Worm (Caenorhabditis elegans) whole organism, dauer: ENCODE results near the gene C48D1.1.

Experiments used
- unc-62 ChIP-seq: sonication (generic microtip); optimal IDR thresholded peaks from 2 replicates; lab custom pipeline; 2017; ENCODE audit warnings: missing biosample characterization, missing genetic modification reagents, missing genetic modification characterization

The C48D1.1 gene

DNA sequence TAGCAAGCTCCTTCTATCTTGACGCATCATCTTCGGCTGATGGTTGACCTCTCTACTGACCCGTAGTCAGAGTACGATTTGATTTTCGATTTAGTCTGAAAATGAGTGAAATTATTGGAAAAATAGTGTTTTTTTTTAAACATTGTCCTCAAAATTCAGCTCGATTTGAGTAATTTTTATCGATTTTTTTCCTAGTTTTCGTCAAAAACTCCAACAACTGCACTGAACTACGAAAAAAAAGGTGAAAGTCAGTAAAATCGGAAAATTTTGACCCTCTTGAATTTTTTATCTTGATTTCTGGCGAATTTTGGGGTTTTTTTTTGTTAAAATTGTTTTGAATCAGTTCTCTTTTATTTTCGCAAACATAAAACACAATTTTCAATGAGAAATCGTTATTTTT, 6.9 kb upstream of the C48D1.1 start, which contains the start of gene ced-3:
Gene ced-3, minus strand, starts transcription at position 101 of the 400 bp plus-strand sequence.
- no peak for TF ChIP-seq unc-62 (GFP tag; lab: Kevin White, UChicago)

DNA sequence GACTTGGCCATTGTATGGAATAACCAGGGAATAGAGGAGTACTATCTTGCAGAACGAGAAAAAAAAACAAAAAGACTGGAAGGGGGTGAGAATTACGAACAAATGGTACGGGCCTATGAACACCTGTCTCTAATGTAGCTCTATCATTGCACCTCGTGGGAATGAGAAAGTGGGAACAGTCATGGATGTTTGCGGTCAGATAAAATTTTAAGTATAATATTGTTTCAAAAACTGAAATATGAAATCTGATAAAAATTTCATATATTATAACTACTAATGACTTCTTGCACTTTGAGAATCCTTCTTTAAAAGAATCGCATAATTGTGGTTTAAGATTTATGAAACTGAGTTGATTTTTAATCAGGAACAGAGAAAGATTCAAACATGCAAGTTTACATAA, 3.9 kb downstream of the C48D1.1 start, which contains the start of gene F58D2.5:
Gene F58D2.5, minus strand, starts transcription at position 101 of the 400 bp plus-strand sequence.
- TF ChIP-seq unc-62 (GFP tag; lab: Kevin White, UChicago), result no peak

DNA sequence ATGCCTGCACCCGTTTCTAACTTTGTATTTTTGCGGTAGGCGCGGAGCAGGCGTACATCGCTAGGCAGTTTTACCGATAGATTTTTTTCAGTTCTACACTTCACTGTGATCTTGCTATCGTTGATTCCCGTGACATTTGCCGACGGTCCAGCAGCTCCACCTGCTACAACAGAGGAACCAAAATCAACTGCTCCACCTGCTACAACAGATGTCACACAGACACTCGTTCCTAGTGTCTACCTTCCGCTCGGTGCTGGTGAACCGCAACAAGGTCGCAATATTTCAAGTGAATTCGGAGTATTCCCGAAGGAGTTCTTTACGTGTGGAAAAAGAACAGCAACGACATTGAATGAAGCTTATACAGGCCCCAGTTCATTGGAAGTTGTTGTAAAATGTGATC, 7.1 kb downstream of the C48D1.1 start:
- no peak for TF ChIP-seq unc-62 (GFP tag; lab: Kevin White, UChicago)

DNA sequence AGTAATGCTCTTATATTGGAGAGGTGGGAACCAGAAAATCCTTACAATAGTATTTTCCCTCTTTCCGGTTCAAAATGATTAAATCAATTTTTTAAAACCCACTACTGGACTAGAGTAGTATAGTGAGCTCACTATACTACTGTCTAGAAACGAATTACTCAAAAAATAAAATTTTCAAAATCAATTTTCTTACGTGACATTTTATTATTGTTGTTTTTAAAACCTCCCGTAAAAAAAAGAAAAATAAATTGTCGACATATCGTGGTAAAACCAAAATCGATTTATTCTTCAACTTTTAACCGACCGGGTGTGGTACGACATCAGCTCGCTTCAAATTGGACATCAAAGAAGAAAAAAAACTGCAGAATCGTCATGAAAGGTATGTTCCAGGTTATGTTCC, 7.7 kb downstream of the C48D1.1 start, which contains the start of gene F58D2.2:
Gene F58D2.2, plus strand, starts transcription at position 301 of the 400 bp plus-strand sequence.
- no peak for TF ChIP-seq unc-62 (GFP tag; lab: Kevin White, UChicago)

DNA sequence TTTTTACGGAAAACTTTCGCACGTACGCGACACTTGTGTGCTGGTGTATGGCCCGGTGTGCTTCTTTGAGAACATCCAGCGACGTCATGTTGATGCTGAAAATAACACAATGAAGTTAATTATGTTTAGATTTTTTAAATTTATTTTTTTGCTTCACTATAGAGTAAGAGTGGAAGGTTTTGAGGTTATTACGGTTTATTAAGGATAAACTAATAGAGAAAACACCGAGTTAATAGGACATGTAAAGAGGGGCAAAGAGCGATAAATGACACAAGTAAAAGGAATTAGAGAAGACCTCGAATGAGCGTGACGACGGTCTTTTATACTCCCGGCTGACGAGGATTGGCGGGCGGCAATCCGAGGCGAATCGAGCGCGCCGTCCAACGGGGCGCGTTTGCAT, 8.2 kb downstream of the C48D1.1 start, which contains the start of gene F58D2.4:
Gene F58D2.4, minus strand, starts transcription at position 101 of the 400 bp plus-strand sequence.
- TF ChIP-seq unc-62 (GFP tag; lab: Kevin White, UChicago), result no peak

DNA sequence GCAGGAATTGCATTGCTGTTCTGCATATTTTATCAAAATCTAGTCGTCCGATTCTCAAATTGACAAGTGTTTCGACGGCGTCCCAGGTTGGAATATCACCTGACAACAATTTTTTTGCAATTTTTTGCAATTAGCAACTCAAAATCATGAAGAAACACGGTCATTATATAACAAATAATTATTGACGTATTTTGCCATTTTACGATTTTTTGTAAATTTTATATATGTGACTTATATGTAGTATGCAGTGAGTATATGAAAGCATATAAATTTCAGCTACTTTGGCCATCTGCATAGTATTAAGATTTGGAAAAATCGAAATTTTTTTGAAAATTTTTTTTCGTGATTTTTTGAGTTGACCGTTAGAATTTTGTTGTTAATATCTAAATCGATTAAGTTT, 16.5 kb downstream of the C48D1.1 start, which contains the start of gene F58D2.3:
Gene F58D2.3, minus strand, starts transcription at position 101 of the 400 bp plus-strand sequence.
- no peak for TF ChIP-seq unc-62 (GFP tag; lab: Kevin White, UChicago)

DNA sequence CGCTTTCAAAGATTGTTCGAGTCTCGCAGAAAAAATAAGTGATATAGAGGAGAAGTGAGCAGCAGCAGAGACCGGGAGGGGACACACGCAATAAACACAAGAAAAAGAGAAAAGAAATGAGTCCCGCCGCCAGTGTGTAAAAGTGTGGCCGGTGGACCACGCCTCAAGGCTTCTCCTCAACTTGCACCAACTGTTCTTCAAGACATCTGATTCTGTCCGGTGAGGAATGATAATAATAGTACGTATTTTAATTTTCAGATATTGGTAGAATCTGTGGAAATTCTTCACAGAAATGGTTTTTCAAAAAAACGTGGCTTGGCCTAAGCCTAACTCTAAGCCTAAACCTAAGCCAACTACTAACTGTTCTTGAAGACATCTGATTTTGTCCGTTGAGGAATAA, 17.9 kb downstream of the C48D1.1 start, which contains the start of gene lev-1:
Gene lev-1, minus strand, starts transcription at position 101 of the 400 bp plus-strand sequence.
- no peak for TF ChIP-seq unc-62 (GFP tag; lab: Kevin White, UChicago)

DNA sequence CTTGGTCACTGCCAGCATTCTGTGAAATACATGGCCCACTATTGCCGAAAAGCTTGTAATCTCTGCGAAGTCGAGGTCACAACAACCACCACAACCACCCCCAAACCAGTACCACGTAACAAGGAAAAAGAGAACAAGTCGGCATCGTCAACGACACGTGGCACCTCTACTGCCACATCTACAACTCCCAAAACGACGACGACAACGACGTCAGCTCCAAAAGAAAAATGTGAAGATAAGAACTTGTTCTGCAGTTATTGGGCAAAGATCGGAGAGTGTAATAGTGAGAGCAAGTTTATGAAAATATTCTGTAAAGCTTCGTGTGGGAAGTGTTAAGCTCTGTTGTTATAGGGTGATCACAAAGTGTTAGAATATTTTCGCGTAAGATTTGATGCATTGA, 23.8 kb downstream of the C48D1.1 start:
- no peak for TF ChIP-seq unc-62 (GFP tag; lab: Kevin White, UChicago)

DNA sequence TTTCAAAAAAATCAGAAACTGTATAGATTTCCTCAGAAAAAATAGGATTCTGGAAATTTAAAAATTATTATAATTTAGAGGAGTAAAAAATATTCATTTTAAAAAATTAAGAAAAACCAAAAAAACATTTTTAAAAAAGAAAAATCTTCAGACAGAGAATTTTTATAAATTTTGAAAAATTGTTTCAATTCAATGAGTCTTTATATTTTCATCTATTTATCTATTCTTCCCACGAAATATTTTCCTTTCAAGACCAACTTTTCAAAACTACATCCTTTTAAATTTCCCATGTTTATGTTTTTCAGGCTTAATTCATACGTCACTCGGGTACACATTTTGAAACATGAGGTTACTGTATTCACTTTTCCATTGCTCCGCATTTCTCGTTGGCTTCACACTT, 26.9 kb downstream of the C48D1.1 start, which contains the start of gene nas-14:
Gene nas-14, plus strand, starts transcription at position 301 of the 400 bp plus-strand sequence.
- TF ChIP-seq unc-62 (GFP tag; lab: Kevin White, UChicago), result no peak

DNA sequence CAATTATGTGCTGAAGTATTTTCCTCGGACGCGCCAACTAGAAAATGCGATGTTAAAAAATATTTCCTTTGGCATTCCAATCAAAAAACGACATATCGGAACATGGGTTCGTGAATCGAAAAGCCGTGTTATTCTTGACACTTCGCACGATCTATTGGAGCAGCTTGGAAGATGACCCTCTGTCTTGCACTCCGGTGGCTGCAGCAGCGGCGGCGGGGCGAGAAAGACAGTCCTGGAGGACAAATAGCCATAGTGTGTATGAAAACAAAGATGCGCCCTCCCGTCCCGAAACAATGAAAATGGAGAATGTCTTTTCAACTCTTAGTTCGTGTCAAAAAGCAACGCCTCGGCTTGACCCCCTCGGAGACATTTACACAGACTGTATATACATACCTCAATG, 29.6 kb downstream of the C48D1.1 start:
- no peak for TF ChIP-seq unc-62 (GFP tag; lab: Kevin White, UChicago)

DNA sequence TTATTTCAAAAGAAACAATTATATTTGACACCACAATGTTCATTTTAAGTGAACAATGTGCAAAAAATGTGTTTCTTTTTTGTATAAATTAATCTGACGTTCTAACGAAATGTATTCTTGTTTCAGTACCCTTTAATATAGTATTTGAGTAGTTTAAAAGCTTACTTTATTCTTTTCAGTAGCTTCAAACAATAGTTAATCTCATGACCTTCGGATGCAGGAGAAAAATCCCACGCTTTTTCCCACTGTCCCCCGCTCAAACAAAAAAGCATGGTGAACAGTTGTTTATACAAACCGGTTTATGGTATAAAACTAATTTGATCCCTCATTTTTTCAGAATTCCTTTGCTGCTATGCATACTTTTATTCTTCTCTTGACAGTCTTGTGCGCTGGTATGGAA, 32.0 kb downstream of the C48D1.1 start, which contains the start of gene scl-14:
Gene scl-14, plus strand, starts transcription at position 301 of the 400 bp plus-strand sequence.
- TF ChIP-seq unc-62 (GFP tag; lab: Kevin White, UChicago), result no peak

DNA sequence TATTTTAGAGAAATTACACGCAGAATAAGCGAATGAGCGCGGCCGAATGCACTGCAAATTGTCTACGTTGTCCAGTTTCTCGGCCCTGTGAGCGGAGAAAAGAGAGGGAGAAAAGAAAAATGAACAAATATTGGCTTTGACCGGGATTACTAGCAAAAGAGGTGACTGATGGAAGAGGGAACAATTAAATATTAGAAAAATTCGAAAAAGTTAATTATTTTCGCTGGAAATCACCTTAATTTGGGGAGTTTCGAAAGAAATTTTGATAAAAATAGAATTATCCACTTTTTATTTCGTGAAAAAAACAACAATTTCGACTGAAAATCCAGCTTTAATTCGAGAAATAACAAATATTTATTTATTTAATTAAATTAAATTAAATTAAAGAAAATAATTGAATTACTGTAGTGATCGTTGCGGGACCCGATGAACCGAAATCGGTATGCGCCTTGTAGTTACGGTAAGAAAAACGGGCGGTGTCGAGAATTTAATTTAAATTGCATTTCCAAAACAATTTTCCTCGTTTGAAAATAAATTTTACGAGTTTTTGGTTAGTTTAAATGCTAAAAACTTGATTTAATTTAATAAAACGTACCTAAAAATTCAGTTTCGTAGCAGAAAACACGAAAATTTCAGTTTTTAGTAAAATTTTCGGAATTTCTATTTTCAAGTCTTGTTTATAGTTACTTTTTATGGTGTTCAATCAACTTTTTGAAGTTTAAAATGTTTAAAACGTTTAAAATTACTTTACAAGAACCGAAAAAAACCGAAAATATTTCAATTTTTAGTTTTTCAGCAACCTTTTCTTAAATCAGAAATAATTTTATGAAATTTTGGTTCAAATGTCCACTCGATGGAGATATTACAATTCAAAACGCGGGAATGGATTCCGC, 42.5 kb downstream of the C48D1.1 start, which contains the start of the genes crld-1 and msh-5:
Gene crld-1, minus strand, starts transcription at position 51 of the 893 bp plus-strand sequence.
Gene msh-5, plus strand, starts transcription at position 843 of the 893 bp plus-strand sequence.
- no peak for TF ChIP-seq unc-62 (GFP tag; lab: Kevin White, UChicago)

DNA sequence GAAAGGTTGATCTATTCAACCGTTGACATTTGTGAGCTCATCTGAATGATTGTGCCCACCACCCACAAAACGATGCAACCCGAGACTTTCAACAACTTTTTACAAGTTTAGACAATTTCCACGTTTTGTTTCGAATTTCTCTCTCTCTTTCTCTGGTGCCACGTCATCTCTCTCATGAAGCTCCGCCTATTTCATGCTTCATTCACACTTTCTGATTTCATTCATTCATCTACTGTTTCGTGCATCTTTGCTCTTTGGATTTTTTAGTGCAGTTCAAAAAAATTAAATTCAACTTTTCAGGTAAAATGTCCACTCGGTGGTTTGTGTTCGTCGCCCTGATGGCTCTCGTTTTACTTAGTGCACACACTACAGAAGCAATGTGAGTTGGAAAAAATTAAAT, 47.9 kb downstream of the C48D1.1 start, which contains the start of gene nlp-79:
Gene nlp-79, plus strand, starts transcription at position 301 of the 400 bp plus-strand sequence.
- no peak for TF ChIP-seq unc-62 (GFP tag; lab: Kevin White, UChicago)
